Fruit fly (Drosophila melanogaster) whole organism, prepupa: ENCODE data around the gene Regnase-1.

Experiments used
- CG10631 ChIP-seq: fragments of 200-800 bp; sonication (Bioruptor generic); optimal IDR thresholded peaks from 2 replicates; lab custom pipeline; 2016; ENCODE audit warnings: missing biosample characterization, missing genetic modification characterization
- CG11762 ChIP-seq: fragments of 200-800 bp; sonication (Bioruptor generic); optimal IDR thresholded peaks from 3 replicates; lab custom pipeline; 2016; ENCODE audit warnings: missing biosample characterization, missing genetic modification characterization; ENCODE audit not compliant: insufficient read depth
- CG11902 ChIP-seq: fragments of 200-800 bp; sonication (Bioruptor generic); optimal IDR thresholded peaks from 3 replicates; lab custom pipeline; 2016; ENCODE audit warnings: missing biosample characterization, missing genetic modification characterization
- CG1621 ChIP-seq: fragments of 200-800 bp; sonication (Bioruptor generic); optimal IDR thresholded peaks from 3 replicates; lab custom pipeline; 2018; ENCODE audit warnings: missing biosample characterization, mild to moderate bottlenecking, missing genetic modification characterization
- CG6808 ChIP-seq: fragments of 200-800 bp; sonication (Bioruptor generic); optimal IDR thresholded peaks from 3 replicates; lab custom pipeline; 2017; ENCODE audit warnings: missing biosample characterization, missing genetic modification characterization, mild to moderate bottlenecking, moderate library complexity, missing genetic modification reagents
- CG6854 ChIP-seq: fragments of 200-800 bp; sonication (Bioruptor generic); optimal IDR thresholded peaks from 2 replicates; lab custom pipeline; 2017; ENCODE audit warnings: missing biosample characterization, mild to moderate bottlenecking, missing genetic modification characterization
- Eip78C ChIP-seq: fragments of 200-800 bp; sonication (Bioruptor generic); peaks from one replicate; lab custom pipeline; 2016; ENCODE audit warnings: missing biosample characterization, missing genetic modification characterization
- Gug ChIP-seq: fragments of 200-800 bp; sonication (Bioruptor generic); IDR thresholded peaks from 2 replicates; pipeline ENCODE4 v1.3.6; 2022; ENCODE audit warnings: missing biosample characterization, missing genetic modification characterization
- Met ChIP-seq: fragments of 200-800 bp; sonication (Bioruptor generic); optimal IDR thresholded peaks from 3 replicates; lab custom pipeline; 2016; ENCODE audit warnings: missing biosample characterization, missing genetic modification characterization
- Sox15 ChIP-seq: fragments of 200-800 bp; sonication (Bioruptor generic); optimal IDR thresholded peaks from 3 replicates; lab custom pipeline; 2016; ENCODE audit warnings: missing biosample characterization, missing genetic modification characterization
- achi ChIP-seq: fragments of 200-800 bp; sonication (Bioruptor generic); optimal IDR thresholded peaks from 3 replicates; lab custom pipeline; 2016; ENCODE audit warnings: missing biosample characterization, missing genetic modification characterization
- fd59A ChIP-seq: fragments of 200-800 bp; sonication (Bioruptor generic); optimal IDR thresholded peaks from 2 replicates; lab custom pipeline; 2017; ENCODE audit warnings: missing biosample characterization, mild to moderate bottlenecking, missing genetic modification characterization, missing genetic modification reagents
- fkh ChIP-seq: fragments of 200-800 bp; sonication (Bioruptor generic); optimal IDR thresholded peaks from 3 replicates; lab custom pipeline; 2017; ENCODE audit warnings: missing biosample characterization, mild to moderate bottlenecking, missing genetic modification characterization, moderate library complexity
- topi ChIP-seq: fragments of 200-800 bp; sonication (Bioruptor generic); optimal IDR thresholded peaks from 3 replicates; lab custom pipeline; 2016; ENCODE audit warnings: missing biosample characterization, missing genetic modification characterization

- TF ChIP-seq achi (GFP tag; lab: Kevin White, UChicago), result no peak
- TF ChIP-seq CG11762 (GFP tag; lab: Kevin White, UChicago), result no peak
- TF ChIP-seq fd59A (GFP tag; lab: Kevin White, UChicago), result no peak
- no peak for TF ChIP-seq CG11902
- no peak for TF ChIP-seq CG1621 (tag; lab: Kevin White, UChicago)
- no peak for TF ChIP-seq CG10631 (GFP tag; lab: Kevin White, UChicago)
- TF ChIP-seq fkh (GFP tag; lab: Kevin White, UChicago), result no peak
- TF ChIP-seq topi (GFP tag; lab: Kevin White, UChicago), result no peak
- no peak for TF ChIP-seq Met (GFP tag; lab: Kevin White, UChicago)
- no peak for TF ChIP-seq CG6808 (GFP tag; lab: Kevin White, UChicago)
- TF ChIP-seq Eip78C (GFP tag; lab: Kevin White, UChicago), result no peak
- TF ChIP-seq Sox15, result no peak
- no peak for TF ChIP-seq CG6854 (GFP tag; lab: Kevin White, UChicago)
- TF ChIP-seq Gug (GFP tag; lab: Robert Waterston, UW), result no peak
Observed at dm6 chr3R:19985376-19985775, 50.5 kb downstream of the Regnase-1 start.
